Worm (Caenorhabditis elegans) whole organism, mixed stage, embryonic: ENCODE results near the gene ttr-5.

Experiments used
- M03D4.4 ChIP-seq: sonication (generic microtip); optimal IDR thresholded peaks from 2 replicates; lab custom pipeline; 2017; ENCODE audit warnings: mild to moderate bottlenecking, missing genetic modification characterization, missing compliant biosample characterization
- bed-3 ChIP-seq: fragments of 200-800 bp; sonication (Bioruptor generic); optimal IDR thresholded peaks from 3 replicates; lab custom pipeline; 2018; ENCODE audit warnings: mild to moderate bottlenecking, missing genetic modification characterization, moderate library complexity, missing compliant biosample characterization
- blmp-1 ChIP-seq: fragments of 150-350 bp; optimal IDR thresholded peaks from 2 replicates; lab custom pipeline; 2014; ENCODE audit warnings: missing biosample characterization, missing genetic modification characterization
- ceh-39 ChIP-seq: fragments of 150-350 bp; optimal IDR thresholded peaks from 2 replicates; lab custom pipeline; 2014; ENCODE audit warnings: missing biosample characterization, missing genetic modification characterization
- ceh-43 ChIP-seq: fragments of 200-800 bp; sonication (Bioruptor generic); optimal IDR thresholded peaks from 2 replicates; lab custom pipeline; 2018; ENCODE audit warnings: mild to moderate bottlenecking, missing genetic modification characterization, moderate library complexity, missing compliant biosample characterization
- ceh-83 ChIP-seq: fragments of 200-800 bp; sonication (Bioruptor generic); optimal IDR thresholded peaks from 2 replicates; lab custom pipeline; 2018; ENCODE audit warnings: mild to moderate bottlenecking, missing genetic modification characterization, missing compliant biosample characterization
- ces-1 ChIP-seq: fragments of 150-350 bp; optimal IDR thresholded peaks from 2 replicates; lab custom pipeline; 2014; ENCODE audit warnings: missing biosample characterization, missing genetic modification reagents, missing genetic modification characterization
- cnd-1 ChIP-seq: fragments of 200-800 bp; sonication (Bioruptor generic); optimal IDR thresholded peaks from 2 replicates; lab custom pipeline; 2018; ENCODE audit warnings: mild to moderate bottlenecking, missing genetic modification characterization, missing compliant biosample characterization
- drap-1 ChIP-seq: fragments of 200-800 bp; sonication (Bioruptor generic); optimal IDR thresholded peaks from 3 replicates; lab custom pipeline; 2018; ENCODE audit warnings: mild to moderate bottlenecking, missing genetic modification characterization, missing compliant biosample characterization
- elt-1 ChIP-seq: sonication (generic microtip); optimal IDR thresholded peaks from 2 replicates; lab custom pipeline; 2017; ENCODE audit warnings: missing genetic modification characterization, mild to moderate bottlenecking, missing compliant biosample characterization, antibody characterized with exemption, moderate library complexity, borderline replicate concordance; ENCODE audit not compliant: insufficient read depth
- elt-3 ChIP-seq: fragments of 150-350 bp; optimal IDR thresholded peaks from 2 replicates; lab custom pipeline; 2014; ENCODE audit warnings: missing biosample characterization, missing genetic modification characterization
- flh-1 ChIP-seq: fragments of 200-800 bp; sonication (Bioruptor generic); optimal IDR thresholded peaks from 2 replicates; lab custom pipeline; 2018; ENCODE audit warnings: mild to moderate bottlenecking, missing genetic modification characterization, moderate library complexity, missing compliant biosample characterization
- ham-2 ChIP-seq: fragments of 200-800 bp; sonication (Bioruptor generic); optimal IDR thresholded peaks from 2 replicates; lab custom pipeline; 2018; ENCODE audit warnings: mild to moderate bottlenecking, missing genetic modification characterization, missing compliant biosample characterization
- hlh-1 ChIP-seq: fragments of 150-350 bp; optimal IDR thresholded peaks from 2 replicates; lab custom pipeline; 2014; ENCODE audit warnings: missing biosample characterization, missing genetic modification reagents, missing genetic modification characterization
- lin-13 ChIP-seq: fragments of 150-350 bp; optimal IDR thresholded peaks from 2 replicates; lab custom pipeline; 2014; ENCODE audit warnings: missing biosample characterization, missing genetic modification characterization
- lin-32 ChIP-seq: fragments of 200-800 bp; sonication (Bioruptor generic); optimal IDR thresholded peaks from 2 replicates; lab custom pipeline; 2018; ENCODE audit warnings: mild to moderate bottlenecking, missing genetic modification characterization, missing compliant biosample characterization
- lsy-2 ChIP-seq: fragments of 150-350 bp; optimal IDR thresholded peaks from 2 replicates; lab custom pipeline; 2014; ENCODE audit warnings: missing biosample characterization, missing genetic modification characterization
- mab-5 ChIP-seq: fragments of 150-350 bp; optimal IDR thresholded peaks from 2 replicates; lab custom pipeline; 2014; ENCODE audit warnings: missing biosample characterization, missing genetic modification characterization
- mls-2 ChIP-seq: sonication (generic microtip); optimal IDR thresholded peaks from 2 replicates; lab custom pipeline; 2016; ENCODE audit warnings: mild to moderate bottlenecking, missing genetic modification characterization, moderate library complexity, missing compliant biosample characterization
- nhr-12 ChIP-seq: fragments of 150-350 bp; optimal IDR thresholded peaks from 2 replicates; lab custom pipeline; 2014; ENCODE audit warnings: missing biosample characterization, missing genetic modification characterization
- nhr-2 ChIP-seq: fragments of 150-350 bp; optimal IDR thresholded peaks from 2 replicates; lab custom pipeline; 2014; ENCODE audit warnings: missing biosample characterization, missing genetic modification characterization
- nhr-237 ChIP-seq: fragments of 150-350 bp; optimal IDR thresholded peaks from 2 replicates; lab custom pipeline; 2014; ENCODE audit warnings: missing biosample characterization, missing genetic modification characterization
- nhr-28 ChIP-seq: fragments of 150-350 bp; optimal IDR thresholded peaks from 2 replicates; lab custom pipeline; 2014; ENCODE audit warnings: missing biosample characterization, missing genetic modification characterization
- nhr-76 ChIP-seq: sonication (generic microtip); optimal IDR thresholded peaks from 2 replicates; lab custom pipeline; 2017; ENCODE audit warnings: missing biosample characterization, missing genetic modification characterization
- pha-4 ChIP-seq: fragments of 150-350 bp; optimal IDR thresholded peaks from 2 replicates; lab custom pipeline; 2018; ENCODE audit warnings: missing biosample characterization, missing genetic modification reagents, missing genetic modification characterization
- sem-2 ChIP-seq: fragments of 200-800 bp; sonication (Bioruptor generic); optimal IDR thresholded peaks from 2 replicates; lab custom pipeline; 2018; ENCODE audit warnings: mild to moderate bottlenecking, missing genetic modification characterization, missing compliant biosample characterization
- snpc-4 ChIP-seq: fragments of 150-350 bp; optimal IDR thresholded peaks from 2 replicates; lab custom pipeline; 2014; ENCODE audit warnings: missing biosample characterization, missing genetic modification characterization
- sptf-1 ChIP-seq: sonication (generic microtip); optimal IDR thresholded peaks from 2 replicates; lab custom pipeline; 2017; ENCODE audit warnings: mild to moderate bottlenecking, missing genetic modification characterization, moderate library complexity, missing compliant biosample characterization
- tbx-8 ChIP-seq: fragments of 200-800 bp; sonication (Bioruptor generic); optimal IDR thresholded peaks from 2 replicates; lab custom pipeline; 2018; ENCODE audit warnings: mild to moderate bottlenecking, missing genetic modification characterization, moderate library complexity, missing compliant biosample characterization
- unc-120 ChIP-seq: sonication (generic microtip); optimal IDR thresholded peaks from 2 replicates; lab custom pipeline; 2017; ENCODE audit warnings: missing genetic modification characterization, missing compliant biosample characterization; ENCODE audit not compliant: poor library complexity, severe bottlenecking
- zip-8 ChIP-seq: fragments of 150-350 bp; optimal IDR thresholded peaks from 2 replicates; lab custom pipeline; 2014; ENCODE audit warnings: missing biosample characterization, missing genetic modification characterization
- ztf-11 ChIP-seq: fragments of 150-350 bp; optimal IDR thresholded peaks from 2 replicates; lab custom pipeline; 2014; ENCODE audit warnings: missing biosample characterization, missing genetic modification characterization

Gene ttr-5

DNA sequence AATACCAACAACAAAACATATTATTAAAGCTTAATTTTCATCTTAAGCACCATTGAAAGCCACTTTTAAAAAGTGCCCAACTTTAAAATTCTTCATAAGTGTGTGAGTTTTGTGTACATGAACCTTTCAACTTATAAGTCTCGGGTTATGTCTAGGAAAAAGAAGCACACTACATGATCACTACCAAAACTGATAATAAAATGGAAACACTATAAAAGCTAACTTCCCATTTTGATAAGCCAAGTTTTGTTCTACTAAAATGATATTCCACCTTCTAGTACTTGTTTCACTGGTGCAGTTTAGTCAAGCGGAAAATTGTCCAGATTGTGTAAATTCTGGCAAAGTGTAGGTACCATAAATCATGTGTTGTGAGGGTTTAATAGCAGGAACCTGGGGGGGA is 15.6 kb upstream of the ttr-5 start, which contains the start of gene C40H1.8:
Gene C40H1.8 (plus strand): TSS at position 242 of the 400 bp plus-strand sequence.
- TF ChIP-seq lin-32 (GFP tag; lab: Kevin White, UChicago) (no peak), M03D4.4 (tag; lab: Kevin White, UChicago) (no peak), blmp-1 (tag; lab: Kevin White, UChicago) (no peak), nhr-2 (tag; lab: Kevin White, UChicago) (no peak), elt-3 (tag; lab: Kevin White, UChicago) (no peak), hlh-1 (tag; lab: Kevin White, UChicago) (no peak), mls-2 (tag; lab: Kevin White, UChicago) (no peak), drap-1 (GFP tag; lab: Kevin White, UChicago) (no peak), ceh-39 (tag; lab: Kevin White, UChicago) (no peak), zip-8 (tag; lab: Kevin White, UChicago) (no peak), mab-5 (tag; lab: Kevin White, UChicago) (no peak), nhr-76 (tag; lab: Kevin White, UChicago) (no peak), ceh-83 (no peak), sptf-1 (no peak), bed-3 (no peak), pha-4 (no peak), elt-1 (no peak), lsy-2 (no peak), ham-2 (no peak), flh-1 (no peak)

DNA sequence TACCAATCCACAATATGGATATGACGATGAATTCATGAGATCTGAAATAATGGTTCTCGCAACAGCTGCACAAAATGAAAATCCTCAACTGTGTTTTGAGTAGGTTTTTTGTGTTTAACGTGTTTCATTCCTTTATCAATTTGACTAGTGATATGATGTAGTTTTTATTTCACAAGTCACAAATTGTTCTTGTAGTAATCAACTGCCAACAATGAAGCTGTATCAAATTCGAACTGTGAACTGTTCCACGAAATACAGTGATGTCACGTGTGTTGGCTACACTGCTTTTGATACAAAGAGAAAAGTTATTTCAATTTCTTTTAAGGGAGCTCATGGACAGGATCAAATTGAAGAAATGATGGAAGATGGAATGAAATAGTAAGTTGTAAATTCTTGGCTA is 14.9 kb upstream of the ttr-5 start:
- TF ChIP-seq snpc-4 (tag; lab: Kevin White, UChicago) = no peak
- no peak for TF ChIP-seq nhr-237 (tag; lab: Kevin White, UChicago)
- TF ChIP-seq sptf-1 = no peak
- TF ChIP-seq cnd-1 = no peak
- TF ChIP-seq nhr-28 (tag; lab: Kevin White, UChicago) = no peak
- TF ChIP-seq drap-1 (GFP tag; lab: Kevin White, UChicago) = no peak
- no peak for TF ChIP-seq ceh-43 (GFP tag; lab: Kevin White, UChicago)
- TF ChIP-seq bed-3 = no peak
- no peak for TF ChIP-seq sem-2
- no peak for TF ChIP-seq unc-120 (tag; lab: Kevin White, UChicago)
- TF ChIP-seq flh-1 = no peak
- TF ChIP-seq ceh-39 (tag; lab: Kevin White, UChicago) = no peak
- no peak for TF ChIP-seq pha-4
- TF ChIP-seq M03D4.4 (tag; lab: Kevin White, UChicago) = no peak
- TF ChIP-seq ces-1 (GFP tag; lab: Kevin White, UChicago) = no peak
- TF ChIP-seq hlh-1 (tag; lab: Kevin White, UChicago) = no peak
- TF ChIP-seq lin-13 (tag; lab: Kevin White, UChicago) = no peak
- no peak for TF ChIP-seq zip-8 (tag; lab: Kevin White, UChicago)
- TF ChIP-seq mab-5 (tag; lab: Kevin White, UChicago) = no peak

DNA sequence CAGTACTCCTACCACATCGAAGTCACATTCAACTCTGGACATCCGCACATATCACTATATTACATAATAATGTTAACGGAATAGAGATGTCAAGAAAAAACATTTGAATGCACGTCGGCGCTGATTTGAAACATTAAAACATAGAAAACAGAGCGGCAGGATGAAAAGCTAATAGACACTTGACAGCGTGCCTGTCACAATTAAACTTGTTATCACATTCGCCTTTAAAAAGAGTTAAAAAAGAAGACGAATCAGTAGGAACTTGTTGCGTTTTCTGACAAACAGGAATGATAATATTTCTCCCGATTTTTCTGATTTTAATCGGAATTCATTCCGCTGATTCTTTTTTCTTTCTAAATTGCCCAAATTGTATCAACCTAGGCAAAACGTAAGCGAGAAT is 12.5 kb upstream of the ttr-5 start:
- TF ChIP-seq hlh-1 (tag; lab: Kevin White, UChicago) (no peak), nhr-12 (tag; lab: Kevin White, UChicago) (no peak), bed-3 (no peak), nhr-28 (tag; lab: Kevin White, UChicago) (no peak), elt-3 (tag; lab: Kevin White, UChicago) (no peak), tbx-8 (no peak), blmp-1 (tag; lab: Kevin White, UChicago) (no peak), cnd-1 (no peak), elt-1 (no peak), lin-13 (tag; lab: Kevin White, UChicago) (no peak), drap-1 (GFP tag; lab: Kevin White, UChicago) (no peak)

DNA sequence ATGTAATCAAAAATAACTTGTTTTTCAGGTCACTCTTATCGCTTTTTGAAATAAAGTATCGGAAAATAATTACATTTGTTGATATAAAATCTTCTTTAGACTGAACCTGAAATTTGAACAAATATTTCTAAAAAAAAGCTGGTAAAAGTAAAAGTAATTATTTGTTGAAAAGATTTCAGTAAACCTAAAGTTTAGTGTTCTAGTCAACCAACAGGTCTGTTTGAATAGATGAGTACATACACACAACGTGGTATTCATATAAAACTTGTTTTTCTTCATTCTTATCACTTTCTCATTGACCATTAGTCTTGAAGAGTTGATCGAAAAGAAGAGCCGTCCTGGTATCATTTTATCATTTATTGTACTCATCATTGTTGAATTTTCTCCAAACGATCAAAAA is 10.5 kb upstream of the ttr-5 start, which contains the start of gene C40H1.9:
Gene C40H1.9 (plus strand): TSS at position 301 of the 400 bp plus-strand sequence.
- TF ChIP-seq unc-120 (tag; lab: Kevin White, UChicago) (no peak), ztf-11 (tag; lab: Kevin White, UChicago) (no peak), tbx-8 (no peak), ces-1 (GFP tag; lab: Kevin White, UChicago) (no peak), nhr-237 (tag; lab: Kevin White, UChicago) (no peak), ham-2 (no peak), ceh-43 (GFP tag; lab: Kevin White, UChicago) (no peak), ceh-83 (no peak), pha-4 (no peak), flh-1 (no peak), ceh-39 (tag; lab: Kevin White, UChicago) (no peak), nhr-2 (tag; lab: Kevin White, UChicago) (no peak), blmp-1 (tag; lab: Kevin White, UChicago) (no peak), nhr-76 (tag; lab: Kevin White, UChicago) (no peak), elt-1 (no peak), M03D4.4 (tag; lab: Kevin White, UChicago) (no peak), lin-32 (GFP tag; lab: Kevin White, UChicago) (no peak), sptf-1 (no peak)
